Fruit fly (Drosophila melanogaster) whole organism, wandering third instar larva: ENCODE data around the gene CG33490.
"Not testable (repeated sequence)": the region's sequence is repeated elsewhere in the genome, so short reads cannot be mapped to it uniquely, and the experiment has no call there.

Source experiments
- Hnf4 ChIP-seq: fragments of 200-800 bp; sonication (Bioruptor generic); optimal IDR thresholded peaks from 2 replicates; lab custom pipeline; 2016; ENCODE audit warnings: missing biosample characterization, mild to moderate bottlenecking, missing genetic modification characterization
- Hr78 ChIP-seq: fragments of >200 bp; optimal IDR thresholded peaks from 2 replicates; lab custom pipeline; 2017; ENCODE audit warnings: missing biosample characterization, missing genetic modification characterization
- Mio ChIP-seq: sonication (Bioruptor generic); optimal IDR thresholded peaks from 2 replicates; lab custom pipeline; 2016; ENCODE audit warnings: missing biosample characterization, missing genetic modification characterization
- OdsH ChIP-seq: fragments of 200-800 bp; sonication (Bioruptor generic); optimal IDR thresholded peaks from 2 replicates; lab custom pipeline; 2016; ENCODE audit warnings: missing biosample characterization, mild to moderate bottlenecking, missing genetic modification characterization
- Sp1 ChIP-seq: fragments of 200-800 bp; sonication (Bioruptor generic); optimal IDR thresholded peaks from 3 replicates; lab custom pipeline; 2019; ENCODE audit warnings: missing biosample characterization, mild to moderate bottlenecking, missing genetic modification characterization, moderate library complexity
- br ChIP-seq: fragments of 200-800 bp; sonication (Bioruptor generic); optimal IDR thresholded peaks from 2 replicates; lab custom pipeline; 2016; ENCODE audit warnings: missing biosample characterization, missing genetic modification characterization
- brk ChIP-seq: fragments of 200-800 bp; sonication (Bioruptor generic); optimal IDR thresholded peaks from 2 replicates; lab custom pipeline; 2016; ENCODE audit warnings: missing biosample characterization, mild to moderate bottlenecking, missing genetic modification characterization
- dl ChIP-seq, 2 experiments: fragments of 175-275, 200-275 bp in 1 of 2; fragments of 200-275 bp in 1 of 2; sonication (Bioruptor generic); optimal IDR thresholded peaks; lab custom pipeline; 2018; ENCODE audit warnings: mild to moderate bottlenecking in 2 of 2, missing biosample characterization in 2 of 2, missing genetic modification characterization in 2 of 2, moderate library complexity in 2 of 2; ENCODE audit not compliant: partially characterized antibody in 2 of 2, insufficient read depth in 1 of 2
- lola ChIP-seq: fragments of >200 bp; optimal IDR thresholded peaks from 2 replicates; lab custom pipeline; 2017; ENCODE audit warnings: missing biosample characterization, missing genetic modification characterization
- pan ChIP-seq: fragments of >200 bp; optimal IDR thresholded peaks from 2 replicates; lab custom pipeline; 2017
- usp ChIP-seq: fragments of >200 bp; optimal IDR thresholded peaks from 2 replicates; lab custom pipeline; 2017; ENCODE audit warnings: missing biosample characterization, missing genetic modification characterization

- not testable (repeated sequence) for TF ChIP-seq Hnf4 (GFP tag; lab: Kevin White, UChicago); dl (GFP tag; optimal IDR thresholded peaks at IDR 0.05; lab: Kevin White, UChicago; ENCODE audit: insufficient read depth in 1 of 2, partially characterized antibody in 2 of 2); usp (GFP tag; lab: Kevin White, UChicago); br (GFP tag; lab: Kevin White, UChicago); Sp1; brk (GFP tag; lab: Kevin White, UChicago); Mio; OdsH (GFP tag; lab: Kevin White, UChicago); Hr78 (GFP tag; lab: Kevin White, UChicago); pan (lab: Kevin White, UChicago); lola (GFP tag; lab: Kevin White, UChicago)
Observed at dm6 chr3L:11589395-11589794, 14.9 kb upstream of the CG33490 start, which contains the start of gene CG7377.
